Fruit fly (Drosophila melanogaster) whole organism, wandering third instar larva: ENCODE measurements around the gene Hip14.
A peak's percentile ranks its signal among the peaks of the same experiment; 100 is the strongest.

Source experiments
- Abd-B ChIP-seq: fragments of >200 bp; optimal IDR thresholded peaks from 2 replicates; lab custom pipeline; 2017; ENCODE audit warnings: missing biosample characterization, missing genetic modification characterization
- CG9705 ChIP-seq: fragments of 200-800 bp; sonication (Bioruptor generic); optimal IDR thresholded peaks from 2 replicates; lab custom pipeline; 2018; ENCODE audit warnings: missing biosample characterization, mild to moderate bottlenecking, missing genetic modification characterization
- Dfd ChIP-seq: fragments of >200 bp; optimal IDR thresholded peaks from 2 replicates; lab custom pipeline; 2017; ENCODE audit warnings: missing biosample characterization, missing genetic modification characterization
- Dif ChIP-seq: fragments of 200-275, 200-300 bp; sonication (Bioruptor generic); optimal IDR thresholded peaks from 2 replicates; lab custom pipeline; 2018; ENCODE audit warnings: missing biosample characterization, missing genetic modification characterization; ENCODE audit not compliant: partially characterized antibody
- GATAd ChIP-seq: sonication (Bioruptor generic); optimal IDR thresholded peaks from 2 replicates; lab custom pipeline; 2016; ENCODE audit warnings: missing biosample characterization, missing genetic modification characterization
- HLH106 ChIP-seq: fragments of 200-800 bp; optimal IDR thresholded peaks from 3 replicates; lab custom pipeline; 2019; ENCODE audit warnings: missing biosample characterization, mild to moderate bottlenecking, missing genetic modification characterization, moderate library complexity
- Hnf4 ChIP-seq: fragments of 200-800 bp; sonication (Bioruptor generic); optimal IDR thresholded peaks from 2 replicates; lab custom pipeline; 2016; ENCODE audit warnings: missing biosample characterization, mild to moderate bottlenecking, missing genetic modification characterization
- Hr78 ChIP-seq: fragments of >200 bp; optimal IDR thresholded peaks from 2 replicates; lab custom pipeline; 2017; ENCODE audit warnings: missing biosample characterization, missing genetic modification characterization
- Hr83 ChIP-seq: fragments of 200-300 bp; sonication (Bioruptor generic); optimal IDR thresholded peaks from 2 replicates; lab custom pipeline; 2016; ENCODE audit warnings: missing biosample characterization, mild to moderate bottlenecking, missing genetic modification characterization, moderate library complexity; ENCODE audit not compliant: poor library complexity, severe bottlenecking
- Jra ChIP-seq: sonication (Bioruptor generic); optimal IDR thresholded peaks from 2 replicates; lab custom pipeline; 2016; ENCODE audit warnings: missing biosample characterization, missing genetic modification characterization
- Mio ChIP-seq: sonication (Bioruptor generic); optimal IDR thresholded peaks from 2 replicates; lab custom pipeline; 2016; ENCODE audit warnings: missing biosample characterization, missing genetic modification characterization
- Myc ChIP-seq: fragments of >200 bp; optimal IDR thresholded peaks from 2 replicates; lab custom pipeline; 2017
- N ChIP-seq: fragments of >200 bp; optimal IDR thresholded peaks from 2 replicates; lab custom pipeline; 2018; ENCODE audit warnings: missing biosample characterization, missing external identifiers, missing genetic modification characterization
- OdsH ChIP-seq: fragments of 200-800 bp; sonication (Bioruptor generic); optimal IDR thresholded peaks from 2 replicates; lab custom pipeline; 2016; ENCODE audit warnings: missing biosample characterization, mild to moderate bottlenecking, missing genetic modification characterization
- Rel ChIP-seq, 2 experiments: fragments of 200-800 bp; sonication (Bioruptor generic) in 1 of 2; optimal IDR thresholded peaks; 2 replicates in 1 of 2; 3 replicates in 1 of 2; lab custom pipeline; 2016 to 2019; ENCODE audit warnings: mild to moderate bottlenecking in 2 of 2, missing biosample characterization in 2 of 2, missing genetic modification characterization in 2 of 2, moderate library complexity in 1 of 2
- Sp1 ChIP-seq: fragments of 200-800 bp; sonication (Bioruptor generic); optimal IDR thresholded peaks from 3 replicates; lab custom pipeline; 2019; ENCODE audit warnings: missing biosample characterization, mild to moderate bottlenecking, missing genetic modification characterization, moderate library complexity
- Vsx2 ChIP-seq: fragments of 200-300, 225-300 bp; sonication (Bioruptor generic); optimal IDR thresholded peaks from 2 replicates; lab custom pipeline; 2018; ENCODE audit warnings: missing biosample characterization, missing genetic modification characterization; ENCODE audit not compliant: partially characterized antibody
- br ChIP-seq: fragments of 200-800 bp; sonication (Bioruptor generic); optimal IDR thresholded peaks from 2 replicates; lab custom pipeline; 2016; ENCODE audit warnings: missing biosample characterization, missing genetic modification characterization
- brk ChIP-seq: fragments of 200-800 bp; sonication (Bioruptor generic); optimal IDR thresholded peaks from 2 replicates; lab custom pipeline; 2016; ENCODE audit warnings: missing biosample characterization, mild to moderate bottlenecking, missing genetic modification characterization
- dl ChIP-seq, 2 experiments: fragments of 175-275, 200-275 bp in 1 of 2; fragments of 200-275 bp in 1 of 2; sonication (Bioruptor generic); optimal IDR thresholded peaks; lab custom pipeline; 2018; ENCODE audit warnings: mild to moderate bottlenecking in 2 of 2, missing biosample characterization in 2 of 2, missing genetic modification characterization in 2 of 2, moderate library complexity in 2 of 2; ENCODE audit not compliant: partially characterized antibody in 2 of 2, insufficient read depth in 1 of 2
- dmrt93B ChIP-seq: fragments of 200-800 bp; sonication (Bioruptor generic); optimal IDR thresholded peaks from 2 replicates; lab custom pipeline; 2018; ENCODE audit warnings: missing biosample characterization, mild to moderate bottlenecking, missing genetic modification characterization
- dsf ChIP-seq: sonication (Bioruptor generic); optimal IDR thresholded peaks from 2 replicates; lab custom pipeline; 2016; ENCODE audit warnings: missing biosample characterization, missing genetic modification characterization, borderline replicate concordance
- ey ChIP-seq: fragments of 200-800 bp; sonication (Bioruptor generic); optimal IDR thresholded peaks from 2 replicates; lab custom pipeline; 2016; ENCODE audit warnings: missing biosample characterization, missing genetic modification characterization
- foxo ChIP-seq, 2 experiments: fragments of 200-800 bp; sonication (Bioruptor generic); optimal IDR thresholded peaks; 2 replicates in 1 of 2; 3 replicates in 1 of 2; lab custom pipeline; 2016 to 2017; ENCODE audit warnings: missing biosample characterization in 2 of 2, missing genetic modification characterization in 2 of 2
- fru ChIP-seq: fragments of 200-800 bp; sonication (Bioruptor generic); optimal IDR thresholded peaks from 3 replicates; lab custom pipeline; 2016; ENCODE audit warnings: missing biosample characterization, mild to moderate bottlenecking, missing genetic modification characterization
- h ChIP-seq: fragments of 200-800 bp; sonication (Bioruptor generic); optimal IDR thresholded peaks from 3 replicates; lab custom pipeline; 2016; ENCODE audit warnings: missing biosample characterization, mild to moderate bottlenecking, missing genetic modification characterization
- lola ChIP-seq: fragments of >200 bp; optimal IDR thresholded peaks from 2 replicates; lab custom pipeline; 2017; ENCODE audit warnings: missing biosample characterization, missing genetic modification characterization
- pan ChIP-seq: fragments of >200 bp; optimal IDR thresholded peaks from 2 replicates; lab custom pipeline; 2017
- psq ChIP-seq: fragments of 200-800 bp; sonication (Bioruptor generic); optimal IDR thresholded peaks from 3 replicates; lab custom pipeline; 2017; ENCODE audit warnings: missing biosample characterization, mild to moderate bottlenecking, missing genetic modification characterization, moderate library complexity
- rgr ChIP-seq: fragments of 200-800 bp; sonication (Bioruptor generic); optimal IDR thresholded peaks from 3 replicates; lab custom pipeline; 2016; ENCODE audit warnings: missing biosample characterization, mild to moderate bottlenecking, missing genetic modification characterization
- sage ChIP-seq: fragments of 200-800 bp; sonication (Bioruptor generic); optimal IDR thresholded peaks from 2 replicates; lab custom pipeline; 2016; ENCODE audit warnings: missing biosample characterization, mild to moderate bottlenecking, missing genetic modification characterization
- sv ChIP-seq: fragments of 200-800 bp; sonication (Bioruptor generic); optimal IDR thresholded peaks from 3 replicates; lab custom pipeline; 2016; ENCODE audit warnings: missing biosample characterization, missing genetic modification characterization
- tai ChIP-seq: sonication (Bioruptor generic); optimal IDR thresholded peaks from 2 replicates; lab custom pipeline; 2016; ENCODE audit warnings: missing biosample characterization, missing genetic modification characterization
- woc ChIP-seq: sonication (Bioruptor generic); optimal IDR thresholded peaks from 2 replicates; lab custom pipeline; 2016; ENCODE audit warnings: missing biosample characterization, mild to moderate bottlenecking, missing genetic modification characterization

The Hip14 gene

DNA sequence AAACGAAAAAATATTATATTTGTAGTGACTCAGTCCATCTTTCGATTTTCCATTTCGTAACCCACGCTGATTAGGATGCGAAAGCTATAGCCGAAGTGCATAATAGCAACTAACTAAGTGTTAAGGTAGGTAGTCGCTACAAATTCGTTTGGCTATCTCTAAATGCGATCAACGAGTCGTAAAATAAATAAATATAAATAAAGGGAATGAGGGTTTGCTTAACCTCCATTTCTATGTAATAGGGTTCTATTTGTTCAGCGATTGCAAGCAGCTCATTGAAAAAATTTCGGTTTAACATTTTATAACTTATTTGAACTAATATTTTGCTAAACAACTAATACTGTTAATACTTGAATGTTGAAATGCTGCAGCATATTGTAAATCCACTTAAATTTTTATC, 22.1 kb downstream of the Hip14 start:
- TF ChIP-seq Dfd (GFP tag; lab: Kevin White, UChicago) (no peak), Hr78 (no peak)

DNA sequence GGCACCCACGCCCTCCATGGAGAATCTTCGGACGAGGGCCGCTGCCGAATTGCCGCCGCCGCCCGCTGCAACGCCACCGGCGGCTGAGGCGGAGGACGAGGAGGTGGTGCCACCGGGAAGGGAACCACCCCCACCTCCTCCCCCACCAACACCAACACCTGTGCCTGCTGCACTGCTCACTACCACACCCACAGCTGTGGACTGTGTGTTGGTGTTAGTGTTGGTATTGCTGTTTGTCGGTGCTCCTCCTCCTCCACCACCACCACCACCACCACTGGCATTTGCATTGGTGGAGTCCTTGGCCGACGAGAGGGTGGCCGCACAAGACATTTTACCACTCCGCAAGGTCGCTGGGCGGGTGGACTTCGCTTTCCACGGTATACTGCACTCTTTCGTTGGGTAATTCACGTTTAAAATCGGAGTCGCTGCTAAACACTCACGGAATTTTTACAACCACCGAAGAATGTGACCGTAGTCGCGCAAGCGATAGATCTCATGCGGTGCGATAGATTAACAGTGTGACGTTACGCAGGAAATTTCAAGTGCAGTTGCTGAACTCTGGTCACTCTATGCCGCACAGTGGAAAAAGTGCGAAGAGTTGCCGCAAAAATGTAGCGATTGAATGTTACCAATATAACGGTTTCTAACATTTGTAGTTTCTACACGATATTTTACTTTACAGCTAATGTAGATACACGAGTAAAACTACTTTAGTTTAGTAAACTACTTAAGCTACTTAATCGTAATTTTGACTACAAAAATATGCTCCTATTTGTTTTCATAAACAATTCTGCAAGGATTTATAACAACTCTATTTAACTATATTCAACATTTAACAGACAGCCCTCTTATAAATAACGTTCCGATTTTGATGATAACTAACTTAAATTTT, 23.5 kb downstream of the Hip14 start, which contains the start of gene mib1:
Gene mib1 (minus strand): TSS at position 494 of the 892 bp plus-strand sequence.
- TF ChIP-seq psq (GFP tag; lab: Kevin White, UChicago) (peak; percentile 29), Rel (GFP tag; optimal IDR thresholded peaks at IDR 0.05; lab: Kevin White, UChicago) (no peak), Rel (tag; optimal IDR thresholded peaks at IDR 0.05; lab: Kevin White, UChicago) (peak; percentile 56), br (GFP tag; lab: Kevin White, UChicago) (no peak), Mio (no peak), Jra (no peak), Myc (lab: Kevin White, UChicago) (peak; percentile 6), fru (GFP tag; lab: Kevin White, UChicago) (peak; percentile 34), pan (lab: Kevin White, UChicago) (no peak), Hnf4 (GFP tag; lab: Kevin White, UChicago) (no peak), sage (GFP tag; lab: Kevin White, UChicago) (no peak), CG9705 (no peak), woc (GFP tag; lab: Kevin White, UChicago) (peak; percentile 88), Abd-B (no peak), dl (GFP tag; optimal IDR thresholded peaks at IDR 0.05; lab: Kevin White, UChicago; ENCODE audit: insufficient read depth in 1 of 2, partially characterized antibody in 2 of 2) (no peak), HLH106 (peak; percentile 25), GATAd (GFP tag; lab: Kevin White, UChicago) (no peak), ey (GFP tag; lab: Kevin White, UChicago) (no peak), Hr78 (no peak), lola (GFP tag; lab: Kevin White, UChicago) (no peak), Dif (peak; percentile 14), Vsx2 (GFP tag; lab: Kevin White, UChicago) (no peak), Hr83 (GFP tag; lab: Kevin White, UChicago) (peak; percentile 71), brk (no peak), foxo (GFP tag; optimal IDR thresholded peaks at IDR 0.05; lab: Kevin White, UChicago) (peak in 1 of 2 experiments; percentile 18), Sp1 (GFP tag; lab: Kevin White, UChicago) (peak; percentile 43), h (peak; percentile 14), tai (no peak), N (GFP tag; lab: Kevin White, UChicago) (peak; percentile 63), Dfd (GFP tag; lab: Kevin White, UChicago) (peak; percentile 85), sv (GFP tag; lab: Kevin White, UChicago) (no peak), rgr (GFP tag; lab: Kevin White, UChicago) (no peak), dmrt93B (GFP tag; lab: Kevin White, UChicago) (no peak), OdsH (GFP tag; lab: Kevin White, UChicago) (no peak)

DNA sequence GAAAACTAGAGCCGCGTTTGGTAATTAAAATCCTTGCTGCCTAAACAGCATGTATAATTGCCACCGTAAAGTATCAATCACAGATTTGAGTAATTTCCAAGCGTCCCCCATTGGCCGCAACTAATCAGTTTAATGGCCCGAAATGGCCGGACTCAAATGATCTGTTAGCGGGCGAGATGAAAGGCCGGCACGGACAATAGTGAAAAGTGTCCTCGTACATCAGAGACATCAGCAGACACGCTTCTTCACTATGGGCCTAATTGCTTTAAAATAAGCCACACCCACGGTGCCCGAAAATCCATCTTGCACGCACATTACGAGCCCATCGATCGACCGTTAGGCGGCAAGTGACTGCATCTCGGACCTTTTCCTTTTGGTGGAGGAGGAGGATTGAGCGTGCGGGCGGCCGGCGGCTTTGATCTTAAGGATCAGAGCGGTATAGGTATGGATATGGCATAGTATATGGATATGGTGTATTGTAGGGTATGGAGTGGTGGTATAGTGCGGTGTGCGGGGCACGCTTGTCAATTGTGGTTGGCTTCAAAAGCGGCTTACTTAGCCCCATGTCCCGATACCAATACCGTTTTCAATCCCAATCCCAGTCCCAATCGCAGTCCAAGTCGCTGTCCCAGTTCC, 24.4 kb downstream of the Hip14 start:
- TF ChIP-seq dsf (GFP tag; lab: Kevin White, UChicago): no peak
- TF ChIP-seq Dfd (GFP tag; lab: Kevin White, UChicago): no peak
- TF ChIP-seq sv (GFP tag; lab: Kevin White, UChicago): no peak
- TF ChIP-seq pan (lab: Kevin White, UChicago): no peak
- TF ChIP-seq N (GFP tag; lab: Kevin White, UChicago): no peak
